Fruit fly (Drosophila melanogaster): ENCODE data around the gene ACXE.
A peak's percentile ranks its signal among the peaks of the same experiment; 100 is the strongest.

Gene ACXE

DNA sequence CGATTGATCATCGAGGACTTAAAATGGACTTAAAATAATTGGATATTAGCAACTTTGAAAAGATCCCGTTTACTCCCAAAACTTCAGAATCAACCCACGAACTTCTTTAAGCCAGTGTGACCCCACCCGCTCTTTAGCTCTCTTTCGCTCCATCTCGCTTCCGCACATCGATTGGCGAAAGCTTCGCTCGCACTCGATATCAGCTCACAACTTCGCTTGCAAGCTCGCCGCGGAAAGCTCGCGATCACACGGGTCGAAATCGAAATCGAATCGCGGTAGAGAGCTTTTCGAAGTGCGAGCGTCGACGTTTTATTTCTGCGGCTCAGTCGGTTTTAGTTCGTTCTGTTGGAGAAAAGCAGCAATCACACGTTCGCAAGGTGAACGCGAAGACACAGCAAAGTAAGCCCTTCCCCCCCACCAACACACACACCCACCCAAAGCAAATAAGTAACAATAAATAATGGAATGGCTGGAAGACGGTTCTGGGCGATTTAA is 48.7 kb downstream of the ACXE start, which contains the start of gene Vha68-2 (continued):
- TF ChIP-seq sr (GFP tag; IDR thresholded peaks at IDR 0.05) = no peak
- peak; percentile 71 for TF ChIP-seq hb (GFP tag; IDR thresholded peaks at IDR 0.05; ENCODE audit: partially characterized antibody)
- peak; percentile 3 for TF ChIP-seq trh (GFP tag; optimal IDR thresholded peaks at IDR 0.05)
- peak; percentile 55; the same call in 1 of the 2 replicates for TF ChIP-seq wdn (GFP tag; IDR thresholded peaks at IDR 0.05)
- peak; percentile 77 for TF ChIP-seq ATbp (GFP tag; optimal IDR thresholded peaks at IDR 0.05)
- TF ChIP-seq onecut (GFP tag; IDR thresholded peaks at IDR 0.05) = peak; percentile 68
- TF ChIP-seq Ets65A (GFP tag) = no peak
- TF ChIP-seq HmgD (GFP tag; optimal IDR thresholded peaks at IDR 0.05) = peak; percentile 79
- TF ChIP-seq oc (tag; optimal IDR thresholded peaks at IDR 0.05) = peak; percentile 45
- TF ChIP-seq CG10654 (GFP tag; optimal IDR thresholded peaks at IDR 0.05) = no peak
- peak; percentile 62 for TF ChIP-seq CG13287 (GFP tag; IDR thresholded peaks at IDR 0.05; ENCODE audit: partially characterized antibody)
- TF ChIP-seq Camta (GFP tag; optimal IDR thresholded peaks at IDR 0.05) = peak; percentile 75
- no peak for TF ChIP-seq sd (tag; optimal IDR thresholded peaks at IDR 0.05)
- TF ChIP-seq Bdp1 (GFP tag; optimal IDR thresholded peaks at IDR 0.05) = no peak
- no peak for TF ChIP-seq fd64A (GFP tag; optimal IDR thresholded peaks at IDR 0.05)
- TF ChIP-seq zen (tag; optimal IDR thresholded peaks at IDR 0.05) = no peak
- TF ChIP-seq stwl (tag; optimal IDR thresholded peaks at IDR 0.05) = peak; percentile 49
- TF ChIP-seq crc (GFP tag; optimal IDR thresholded peaks at IDR 0.05) = peak; percentile 23
- TF ChIP-seq dysf (GFP tag; IDR thresholded peaks at IDR 0.05) = peak; percentile 67; the same call in 2 of the 3 replicates
- peak; percentile 57 for TF ChIP-seq Ets97D (GFP tag; optimal IDR thresholded peaks at IDR 0.05)
- 0 out of 2 replicates have a peak, but pooled peaks have one; percentile 7 for TF ChIP-seq CG10959 (GFP tag; IDR thresholded peaks at IDR 0.05)
- TF ChIP-seq CG30020 (tag; optimal IDR thresholded peaks at IDR 0.05) = no peak
- TF ChIP-seq tgo (GFP tag; IDR thresholded peaks at IDR 0.05) = peak; percentile 30; the same call in 1 of the 3 replicates
- no peak for TF ChIP-seq abd-A (tag; optimal IDR thresholded peaks at IDR 0.05)
- TF ChIP-seq mirr (GFP tag; optimal IDR thresholded peaks at IDR 0.05) = peak; percentile 52
- TF ChIP-seq CG15269 (tag; optimal IDR thresholded peaks at IDR 0.05) = peak; percentile 65
- peak; percentile 25 for TF ChIP-seq CG12071 (GFP tag; optimal IDR thresholded peaks at IDR 0.05)
- TF ChIP-seq CG8290 (GFP tag; optimal IDR thresholded peaks at IDR 0.05) = no peak
- peak in 1 of 2 experiments; percentile 87 for TF ChIP-seq CG8290 (tag; optimal IDR thresholded peaks at IDR 0.05)
- TF ChIP-seq CG16779 (GFP tag; IDR thresholded peaks at IDR 0.05) = no peak
- TF ChIP-seq CG10431 (GFP tag; optimal IDR thresholded peaks at IDR 0.05) = peak; percentile 58
- TF ChIP-seq Antp (GFP tag; optimal IDR thresholded peaks at IDR 0.05) = peak; percentile 61
- TF ChIP-seq Fer3 (tag; optimal IDR thresholded peaks at IDR 0.05) = no peak
- peak; percentile 28 for TF ChIP-seq Sox102F (GFP tag; optimal IDR thresholded peaks at IDR 0.05)
- TF ChIP-seq H15 (GFP tag; IDR thresholded peaks at IDR 0.05) = no peak
- TF ChIP-seq Dbx (GFP tag; IDR thresholded peaks at IDR 0.05) = peak; percentile 58; the same call in 2 of the 3 replicates
- TF ChIP-seq CG17568 (GFP tag; optimal IDR thresholded peaks at IDR 0.05) = peak; percentile 42
- TF ChIP-seq ssp (GFP tag; IDR thresholded peaks at IDR 0.05) = peak; percentile 44; the same call in 1 of the 2 replicates
- TF ChIP-seq HLHmδ (GFP tag; optimal IDR thresholded peaks at IDR 0.05) = no peak
- peak; percentile 75 for TF ChIP-seq schlank (tag; optimal IDR thresholded peaks at IDR 0.05)
- TF ChIP-seq jumu (GFP tag; optimal IDR thresholded peaks at IDR 0.05) = peak; percentile 57
- peak; percentile 56 for TF ChIP-seq H2.0 (GFP tag; IDR thresholded peaks at IDR 0.05)
- TF ChIP-seq HLH4C (GFP tag; IDR thresholded peaks at IDR 0.05; ENCODE audit: partially characterized antibody) = peak; percentile 49
- TF ChIP-seq stc (GFP tag; IDR thresholded peaks at IDR 0.05) = 0 out of 2 replicates have a peak, but pooled peaks have one; percentile 22
- no peak for TF ChIP-seq usp (GFP tag; optimal IDR thresholded peaks at IDR 0.05)
- peak; percentile 83 for TF ChIP-seq sob (GFP tag; IDR thresholded peaks at IDR 0.05)
- TF ChIP-seq CG32772 (GFP tag; IDR thresholded peaks at IDR 0.05) = no peak
- peak; percentile 58 for TF ChIP-seq CG10366 (GFP tag; IDR thresholded peaks at IDR 0.05)
- no peak for TF ChIP-seq Hr39 (optimal IDR thresholded peaks at IDR 0.05)
- TF ChIP-seq Hmr (GFP tag; optimal IDR thresholded peaks at IDR 0.05) = peak; percentile 84
- peak; percentile 12 for TF ChIP-seq CG34376 (GFP tag; optimal IDR thresholded peaks at IDR 0.05)
- TF ChIP-seq CG14667 (GFP tag; IDR thresholded peaks at IDR 0.05) = no peak

All from whole organism, embryonic.